Fruit fly (Drosophila melanogaster): Measurements from ENCODE around the gene CG3719.

The CG3719 gene

dm6 chrX:1349255-1349654 lies 31.0 kb downstream of the CG3719 start, which contains the start of gene MTPAP (continued):
- TF ChIP-seq CG8290 (GFP tag; optimal IDR thresholded peaks at IDR 0.05) (no peak), CG8290 (tag; optimal IDR thresholded peaks at IDR 0.05) (no peak), unc-4 (GFP tag; IDR thresholded peaks at IDR 0.05; ENCODE audit: partially characterized antibody) (peak; percentile 60), exex (tag; optimal IDR thresholded peaks at IDR 0.05) (no peak), Optix (GFP tag; IDR thresholded peaks at IDR 0.05) (no peak), Dip2 (GFP tag; IDR thresholded peaks at IDR 0.05) (no peak), CG10431 (GFP tag; optimal IDR thresholded peaks at IDR 0.05) (no peak), pzg (GFP tag; optimal IDR thresholded peaks at IDR 0.05) (peak; percentile 49), Taf1 (GFP tag; IDR thresholded peaks at IDR 0.05) (no peak), slp2 (GFP tag; optimal IDR thresholded peaks at IDR 0.05) (no peak), vvl (GFP tag; IDR thresholded peaks at IDR 0.05) (no peak), ttk (GFP tag; IDR thresholded peaks at IDR 0.05) (no peak), aop (GFP tag; IDR thresholded peaks at IDR 0.05) (no peak), Lpt (GFP tag; optimal IDR thresholded peaks at IDR 0.05) (no peak), Spps (tag; optimal IDR thresholded peaks at IDR 0.05) (no peak), Asciz (GFP tag; optimal IDR thresholded peaks at IDR 0.05) (no peak), bowl (GFP tag; IDR thresholded peaks at IDR 0.05) (no peak), CG8765 (GFP tag; IDR thresholded peaks at IDR 0.05) (no peak), Awh (GFP tag; IDR thresholded peaks at IDR 0.05) (no peak), CG4707 (GFP tag; optimal IDR thresholded peaks at IDR 0.05) (no peak), ERR (GFP tag; optimal IDR thresholded peaks at IDR 0.05) (no peak), NFAT (GFP tag; IDR thresholded peaks at IDR 0.05) (no peak), CG34376 (GFP tag; optimal IDR thresholded peaks at IDR 0.05) (no peak), CG1233 (GFP tag; optimal IDR thresholded peaks at IDR 0.05) (no peak), CG14965 (GFP tag; optimal IDR thresholded peaks at IDR 0.05; ENCODE audit: borderline replicate concordance) (no peak), CG18476 (GFP tag; optimal IDR thresholded peaks at IDR 0.05) (no peak), Chrac-16 (GFP tag; optimal IDR thresholded peaks at IDR 0.05) (no peak), repo (GFP tag; optimal IDR thresholded peaks at IDR 0.05) (no peak), CG2678 (tag; optimal IDR thresholded peaks at IDR 0.05) (no peak), CG18599 (GFP tag; optimal IDR thresholded peaks at IDR 0.05) (no peak), CG42726 (GFP tag; IDR thresholded peaks at IDR 0.05; ENCODE audit: partially characterized antibody) (no peak), CG1647 (GFP tag; optimal IDR thresholded peaks at IDR 0.05) (no peak), CG14050 (GFP tag; IDR thresholded peaks at IDR 0.05) (no peak), zen2 (GFP tag; IDR thresholded peaks at IDR 0.05; ENCODE audit: partially characterized antibody) (no peak), nerfin-2 (GFP tag; IDR thresholded peaks at IDR 0.05; ENCODE audit: partially characterized antibody) (peak; percentile 66), CG3065 (GFP tag; optimal IDR thresholded peaks at IDR 0.05) (no peak), CG12236 (GFP tag; optimal IDR thresholded peaks at IDR 0.05) (no peak), corto (GFP tag; optimal IDR thresholded peaks at IDR 0.05) (no peak), lmd (GFP tag; IDR thresholded peaks at IDR 0.05) (no peak), B-H1 (GFP tag; IDR thresholded peaks at IDR 0.05) (no peak), Six4 (GFP tag; optimal IDR thresholded peaks at IDR 0.05) (no peak), C15 (GFP tag; IDR thresholded peaks at IDR 0.05) (no peak), CG14710 (tag; optimal IDR thresholded peaks at IDR 0.05) (peak; percentile 57), CG4854 (GFP tag; optimal IDR thresholded peaks at IDR 0.05) (no peak), sisA (GFP tag; IDR thresholded peaks at IDR 0.05) (no peak), maf-S (GFP tag; optimal IDR thresholded peaks at IDR 0.05) (no peak), inv (GFP tag; IDR thresholded peaks at IDR 0.05; ENCODE audit: partially characterized antibody) (peak; percentile 53), ara (GFP tag; IDR thresholded peaks at IDR 0.05) (no peak), CG8359 (GFP tag; optimal IDR thresholded peaks at IDR 0.05; ENCODE audit: borderline replicate concordance) (no peak), br (optimal IDR thresholded peaks at IDR 0.05) (no peak), Hr78 (GFP tag; optimal IDR thresholded peaks at IDR 0.05) (no peak), lilli (GFP tag; optimal IDR thresholded peaks at IDR 0.05) (peak; percentile 44), CG12071 (GFP tag; optimal IDR thresholded peaks at IDR 0.05) (no peak)

Measured in whole organism, embryonic.